Worm (Caenorhabditis elegans) whole organism, late embryonic: Measurements from ENCODE around the gene C27F2.10.

ENCODE experiments used
- Y22D7AL.16 ChIP-seq: sonication (generic microtip); optimal IDR thresholded peaks from 2 replicates; lab custom pipeline; 2016; ENCODE audit warnings: missing genetic modification characterization, missing compliant biosample characterization
- ceh-14 ChIP-seq: sonication (generic microtip); optimal IDR thresholded peaks from 2 replicates; lab custom pipeline; 2016; ENCODE audit warnings: missing genotype, missing genetic modification characterization, missing compliant biosample characterization
- ceh-18 ChIP-seq: sonication (generic microtip); optimal IDR thresholded peaks from 2 replicates; lab custom pipeline; 2016; ENCODE audit warnings: missing genetic modification characterization, missing compliant biosample characterization
- ceh-22 ChIP-seq: sonication (generic microtip); optimal IDR thresholded peaks from 2 replicates; lab custom pipeline; 2017; ENCODE audit warnings: missing biosample characterization, missing genetic modification characterization
- ceh-24 ChIP-seq: sonication (generic microtip); optimal IDR thresholded peaks from 2 replicates; lab custom pipeline; 2016; ENCODE audit warnings: mild to moderate bottlenecking, missing genetic modification characterization, missing compliant biosample characterization
- hlh-8 ChIP-seq: sonication (generic microtip); optimal IDR thresholded peaks from 2 replicates; lab custom pipeline; 2016; ENCODE audit warnings: missing genotype, missing genetic modification characterization, missing compliant biosample characterization
- lin-11 ChIP-seq: fragments of 200-800 bp; sonication (Bioruptor generic); optimal IDR thresholded peaks from 2 replicates; lab custom pipeline; 2018; ENCODE audit warnings: mild to moderate bottlenecking, missing genetic modification characterization, missing compliant biosample characterization
- pat-9 ChIP-seq: fragments of 200-800 bp; sonication (Bioruptor generic); optimal IDR thresholded peaks from 2 replicates; lab custom pipeline; 2018; ENCODE audit warnings: mild to moderate bottlenecking, missing genetic modification characterization, moderate library complexity, missing compliant biosample characterization
- pha-2 ChIP-seq: sonication (generic microtip); optimal IDR thresholded peaks from 2 replicates; lab custom pipeline; 2017; ENCODE audit warnings: mild to moderate bottlenecking, missing genetic modification characterization, missing compliant biosample characterization
- pha-4 ChIP-seq: fragments of 150-350 bp; optimal IDR thresholded peaks from 2 replicates; lab custom pipeline; 2018; ENCODE audit warnings: missing biosample characterization, missing genetic modification reagents, missing genetic modification characterization
- rnt-1 ChIP-seq: sonication (generic microtip); optimal IDR thresholded peaks from 2 replicates; lab custom pipeline; 2016; ENCODE audit warnings: missing genetic modification characterization, missing compliant biosample characterization
- tbx-7 ChIP-seq: sonication (generic microtip); optimal IDR thresholded peaks from 2 replicates; lab custom pipeline; 2016; ENCODE audit warnings: missing genotype, missing genetic modification characterization, missing compliant biosample characterization

The C27F2.10 gene

ce11 chrIII:4937022-4937421, 49.7 kb downstream of the C27F2.10 start, which contains the start of gene fsn-1:
fsn-1 (plus strand) TSS chrIII:4937322.
- TF ChIP-seq Y22D7AL.16 (tag; lab: Kevin White, UChicago) (no peak), pha-2 (no peak), ceh-22 (tag; lab: Kevin White, UChicago) (no peak), ceh-14 (tag; lab: Kevin White, UChicago) (no peak), lin-11 (tag; lab: Kevin White, UChicago) (no peak), tbx-7 (tag; lab: Kevin White, UChicago) (no peak), rnt-1 (tag; lab: Kevin White, UChicago) (no peak), pha-4 (tag; lab: Kevin White, UChicago) (no peak), hlh-8 (tag; lab: Kevin White, UChicago) (no peak), ceh-18 (tag; lab: Kevin White, UChicago) (no peak), ceh-24 (tag; lab: Kevin White, UChicago) (no peak), pat-9 (tag; lab: Kevin White, UChicago) (no peak)
